Worm (Caenorhabditis elegans) whole organism, midembryonic: ENCODE results near the gene F32D8.7.

Source experiments
- T22C8.4 ChIP-seq: fragments of 200-800 bp; sonication (Bioruptor generic); IDR thresholded peaks from 2 replicates; pipeline ENCODE4 v1.3.6; 2022; ENCODE audit warnings: missing genetic modification characterization, missing compliant biosample characterization
- cog-1 ChIP-seq: sonication (generic microtip); optimal IDR thresholded peaks from 2 replicates; lab custom pipeline; 2016; ENCODE audit warnings: missing genetic modification characterization, missing compliant biosample characterization
- flt-1 ChIP-seq: fragments of 200-800 bp; sonication (Bioruptor generic); IDR thresholded peaks from 2 replicates; pipeline ENCODE4 v1.3.6; 2022; ENCODE audit warnings: missing genetic modification characterization, missing compliant biosample characterization
- med-1 ChIP-seq: sonication (generic microtip); optimal IDR thresholded peaks from 2 replicates; lab custom pipeline; 2017; ENCODE audit warnings: missing genetic modification characterization, mild to moderate bottlenecking, missing compliant biosample characterization, antibody characterized with exemption, missing genetic modification reagents; ENCODE audit not compliant: insufficient read depth
- ref-1 ChIP-seq: fragments of 200-800 bp; sonication (Bioruptor generic); conservative IDR thresholded peaks from 2 replicates; pipeline ENCODE4 v1.3.6; 2022; ENCODE audit warnings: missing genetic modification reagents, missing genetic modification characterization, missing compliant biosample characterization
- tab-1 ChIP-seq: fragments of 200-800 bp; sonication (Bioruptor generic); IDR thresholded peaks from 2 replicates; pipeline ENCODE4 v1.3.6; 2022; ENCODE audit warnings: missing genetic modification characterization, missing compliant biosample characterization
- ztf-29 ChIP-seq: fragments of 200-800 bp; sonication (Bioruptor generic); IDR thresholded peaks from 2 replicates; pipeline ENCODE4 v1.3.6; 2022; ENCODE audit warnings: missing genetic modification reagents, missing genetic modification characterization, missing compliant biosample characterization

DNA sequence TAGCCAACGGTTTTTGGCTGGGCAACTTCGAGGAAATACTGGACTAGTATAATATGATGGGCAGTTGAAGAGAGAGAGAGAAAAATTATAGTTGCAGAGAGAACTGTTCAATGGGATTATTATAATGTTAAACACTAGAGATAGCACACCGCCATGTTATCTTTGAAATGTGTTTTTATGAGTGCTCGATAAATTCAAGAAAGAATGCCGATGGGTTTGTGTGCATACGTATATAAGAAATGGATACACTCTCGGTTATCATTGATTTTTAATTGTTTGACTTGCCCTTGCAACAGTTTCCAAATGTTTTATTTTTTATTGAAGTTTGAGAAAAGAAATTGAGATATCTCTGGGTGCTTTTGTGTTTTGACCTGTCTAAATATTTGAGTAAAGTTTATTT lies 38.4 kb downstream of the F32D8.7 start, which contains the start of gene F17C11.12:
- TF ChIP-seq ref-1 (GFP tag; lab: Robert Waterston, UW) (no peak), med-1 (GFP tag; lab: Kevin White, UChicago) (no peak), flt-1 (GFP tag; lab: Robert Waterston, UW) (no peak), ztf-29 (GFP tag; lab: Robert Waterston, UW) (no peak), cog-1 (tag; lab: Kevin White, UChicago) (no peak), T22C8.4 (GFP tag; lab: Robert Waterston, UW) (no peak), tab-1 (no peak)
